Worm (Caenorhabditis elegans) whole organism, L4 larva: ENCODE data around the gene C16B8.2.
A peak's percentile ranks its signal among the peaks of the same experiment; 100 is the strongest.

ENCODE experiments used
- F44E2.7 ChIP-seq: fragments of 200-800 bp; sonication (Bioruptor generic); IDR thresholded peaks from 2 replicates; pipeline ENCODE4 v2.1.2; 2022; ENCODE audit warnings: missing genetic modification characterization, missing compliant biosample characterization
- F49E8.2 ChIP-seq: sonication (generic microtip); optimal IDR thresholded peaks from 2 replicates; lab custom pipeline; 2016; ENCODE audit warnings: missing compliant biosample characterization, mild to moderate bottlenecking, missing genetic modification characterization, borderline replicate concordance
- T20F7.1 ChIP-seq: fragments of 200-800 bp; sonication (Bioruptor generic); optimal IDR thresholded peaks from 2 replicates; lab custom pipeline; 2018; ENCODE audit warnings: mild to moderate bottlenecking, missing genetic modification characterization, missing compliant biosample characterization
- ZK337.2 ChIP-seq: fragments of 200-800 bp; sonication (Bioruptor generic); IDR thresholded peaks from 2 replicates; pipeline ENCODE4 v1.3.6; 2022; ENCODE audit warnings: missing genetic modification reagents, missing genetic modification characterization, missing compliant biosample characterization
- attf-4 ChIP-seq: sonication (generic microtip); optimal IDR thresholded peaks from 3 replicates; lab custom pipeline; 2017; ENCODE audit warnings: missing biosample characterization, missing genetic modification characterization
- ceh-20 ChIP-seq: fragments of 200-800 bp; sonication (Bioruptor generic); IDR thresholded peaks from 2 replicates; pipeline ENCODE4 v1.3.6; 2022; ENCODE audit warnings: missing genetic modification reagents, missing genetic modification characterization, missing compliant biosample characterization
- ceh-28 ChIP-seq: fragments of 150-350 bp; optimal IDR thresholded peaks from 2 replicates; lab custom pipeline; 2014; ENCODE audit warnings: missing biosample characterization, missing genetic modification reagents, missing genetic modification characterization
- ceh-32 ChIP-seq: sonication (generic microtip); optimal IDR thresholded peaks from 2 replicates; lab custom pipeline; 2016; ENCODE audit warnings: mild to moderate bottlenecking, missing genetic modification characterization, missing compliant biosample characterization; ENCODE audit not compliant: poor library complexity
- ceh-82 ChIP-seq: sonication (generic microtip); optimal IDR thresholded peaks from 2 replicates; lab custom pipeline; 2017; ENCODE audit warnings: missing biosample characterization, missing genetic modification characterization
- cey-2 ChIP-seq: sonication (generic microtip); optimal IDR thresholded peaks from 3 replicates; lab custom pipeline; 2017; ENCODE audit warnings: missing genetic modification characterization, mild to moderate bottlenecking, missing compliant biosample characterization, antibody characterized with exemption, borderline replicate concordance; ENCODE audit not compliant: insufficient read depth
- daf-19 ChIP-seq: fragments of 200-800 bp; sonication (Bioruptor generic); conservative IDR thresholded peaks from 2 replicates; pipeline ENCODE4 v1.3.6; 2022; ENCODE audit warnings: missing genetic modification characterization, missing compliant biosample characterization
- dmd-9 ChIP-seq: fragments of 200-800 bp; sonication (Bioruptor generic); IDR thresholded peaks from 2 replicates; pipeline ENCODE4 v1.3.6; 2022; ENCODE audit warnings: missing genetic modification reagents, missing genetic modification characterization, missing compliant biosample characterization
- dpl-1 ChIP-seq: fragments of 150-350 bp; optimal IDR thresholded peaks from 2 replicates; lab custom pipeline; 2014; ENCODE audit warnings: missing biosample characterization, missing genetic modification reagents, missing genetic modification characterization
- duxl-1 ChIP-seq: sonication (generic microtip); optimal IDR thresholded peaks from 2 replicates; lab custom pipeline; 2016; ENCODE audit warnings: mild to moderate bottlenecking, missing genetic modification characterization, moderate library complexity, missing compliant biosample characterization; ENCODE audit not compliant: poor library complexity
- dve-1 ChIP-seq: sonication (generic microtip); optimal IDR thresholded peaks from 2 replicates; lab custom pipeline; 2017; ENCODE audit warnings: antibody characterized with exemption, mild to moderate bottlenecking, missing genetic modification characterization, missing compliant biosample characterization; ENCODE audit not compliant: insufficient read depth
- egl-27 ChIP-seq: sonication (generic microtip); optimal IDR thresholded peaks from 3 replicates; lab custom pipeline; 2017; ENCODE audit warnings: missing biosample characterization, missing genetic modification reagents, missing genetic modification characterization
- egl-43 ChIP-seq: fragments of 200-800 bp; sonication (Bioruptor generic); IDR thresholded peaks from 2 replicates; pipeline ENCODE4 v1.3.6; 2022; ENCODE audit warnings: missing genetic modification reagents, missing genetic modification characterization, missing compliant biosample characterization
- fkh-10 ChIP-seq: fragments of 150-350 bp; optimal IDR thresholded peaks from 2 replicates; lab custom pipeline; 2014; ENCODE audit warnings: missing biosample characterization, missing genetic modification reagents, missing genetic modification characterization
- fos-1 ChIP-seq: fragments of 150-350 bp; optimal IDR thresholded peaks from 2 replicates; lab custom pipeline; 2014; ENCODE audit warnings: missing biosample characterization, missing genetic modification characterization
- hlh-11 ChIP-seq: fragments of 200-800 bp; sonication (Bioruptor generic); optimal IDR thresholded peaks from 2 replicates; lab custom pipeline; 2018; ENCODE audit warnings: mild to moderate bottlenecking, missing genetic modification characterization, missing compliant biosample characterization
- hlh-30 ChIP-seq: sonication (generic microtip); optimal IDR thresholded peaks from 2 replicates; lab custom pipeline; 2017; ENCODE audit warnings: antibody characterized with exemption, mild to moderate bottlenecking, missing genetic modification characterization, missing compliant biosample characterization; ENCODE audit not compliant: insufficient read depth
- hmg-1.1 ChIP-seq: fragments of 200-800 bp; sonication (Bioruptor generic); IDR thresholded peaks from 2 replicates; pipeline ENCODE4 v1.3.6; 2022; ENCODE audit warnings: missing genetic modification reagents, missing genetic modification characterization, missing compliant biosample characterization
- lin-15B ChIP-seq: fragments of 150-350 bp; sonication (generic microtip); optimal IDR thresholded peaks from 3 replicates; lab custom pipeline; 2014; ENCODE audit warnings: missing biosample characterization, missing genetic modification characterization
- lin-29 ChIP-seq: fragments of 200-800 bp; sonication (Bioruptor generic); IDR thresholded peaks from 2 replicates; pipeline ENCODE4 v1.3.6; 2022; ENCODE audit warnings: missing genetic modification reagents, missing genetic modification characterization, missing compliant biosample characterization
- lin-38 ChIP-seq: fragments of 200-800 bp; sonication (Bioruptor generic); IDR thresholded peaks from 2 replicates; pipeline ENCODE4 v1.3.6; 2022; ENCODE audit warnings: missing genetic modification reagents, missing genetic modification characterization, missing compliant biosample characterization
- lir-3 ChIP-seq: sonication (generic microtip); optimal IDR thresholded peaks from 2 replicates; lab custom pipeline; 2016; ENCODE audit warnings: mild to moderate bottlenecking, missing genetic modification characterization, missing compliant biosample characterization
- madf-9 ChIP-seq: fragments of 200-800 bp; sonication (Bioruptor generic); conservative IDR thresholded peaks from 2 replicates; pipeline ENCODE4 v1.3.6; 2022; ENCODE audit warnings: missing genetic modification reagents, missing genetic modification characterization, missing compliant biosample characterization
- mdl-1 ChIP-seq, 2 experiments: fragments of 150-350 bp in 1 of 2; sonication (generic microtip) in 1 of 2; optimal IDR thresholded peaks; 2 replicates each; lab custom pipeline; 2014 to 2017; ENCODE audit warnings: missing biosample characterization in 2 of 2, missing genetic modification characterization in 2 of 2
- mdt-29 ChIP-seq: fragments of 200-800 bp; sonication (Bioruptor generic); IDR thresholded peaks from 2 replicates; pipeline ENCODE4 v1.3.6; 2022; ENCODE audit warnings: missing genetic modification reagents, missing genetic modification characterization, missing compliant biosample characterization
- mxl-2 ChIP-seq: fragments of 200-800 bp; sonication (Bioruptor generic); conservative IDR thresholded peaks from 2 replicates; pipeline ENCODE4 v1.3.6; 2022; ENCODE audit warnings: missing genetic modification reagents, missing genetic modification characterization, missing compliant biosample characterization
- nhr-10 ChIP-seq: fragments of 150-350 bp; optimal IDR thresholded peaks from 2 replicates; lab custom pipeline; 2014; ENCODE audit warnings: missing biosample characterization, missing genetic modification characterization
- nhr-102 ChIP-seq: sonication (generic microtip); optimal IDR thresholded peaks from 2 replicates; lab custom pipeline; 2016; ENCODE audit warnings: mild to moderate bottlenecking, missing genetic modification characterization, moderate library complexity, missing compliant biosample characterization
- nhr-111 ChIP-seq: fragments of 200-800 bp; sonication (Bioruptor generic); optimal IDR thresholded peaks from 2 replicates; lab custom pipeline; 2018; ENCODE audit warnings: mild to moderate bottlenecking, missing genetic modification characterization, missing compliant biosample characterization
- nhr-41 ChIP-seq: fragments of 200-800 bp; sonication (Bioruptor generic); IDR thresholded peaks from 2 replicates; pipeline ENCODE4 v1.3.6; 2022; ENCODE audit warnings: missing genetic modification reagents, missing genetic modification characterization, missing compliant biosample characterization
- nhr-42 ChIP-seq: fragments of 200-800 bp; sonication (Bioruptor generic); IDR thresholded peaks from 2 replicates; pipeline ENCODE4 v1.3.6; 2022; ENCODE audit warnings: missing genetic modification characterization, missing compliant biosample characterization
- nhr-76 ChIP-seq: fragments of 150-350 bp; optimal IDR thresholded peaks from 2 replicates; lab custom pipeline; 2014; ENCODE audit warnings: missing biosample characterization, missing genetic modification characterization
- nhr-77 ChIP-seq: fragments of 150-350 bp; optimal IDR thresholded peaks from 2 replicates; lab custom pipeline; 2014; ENCODE audit warnings: missing biosample characterization, missing genetic modification characterization
- pha-4 ChIP-seq, 2 experiments: fragments of 150-350 bp in 1 of 2; fragments of 200-800 bp in 1 of 2; sonication (Bioruptor generic) in 1 of 2; IDR thresholded peaks in 1 of 2; optimal IDR thresholded peaks in 1 of 2; 2 replicates each; pipeline versions ENCODE4 v1.3.6 to Lab custom; 2014 to 2022; ENCODE audit warnings: missing genetic modification characterization in 2 of 2, missing genetic modification reagents in 2 of 2, missing biosample characterization in 1 of 2, missing compliant biosample characterization in 1 of 2
- pqm-1 ChIP-seq: sonication (generic microtip); optimal IDR thresholded peaks from 2 replicates; lab custom pipeline; 2017; ENCODE audit warnings: missing biosample characterization, missing genetic modification characterization
- rbr-2 ChIP-seq: sonication (generic microtip); optimal IDR thresholded peaks from 2 replicates; lab custom pipeline; 2016; ENCODE audit warnings: missing genotype, missing genetic modification characterization, missing compliant biosample characterization
- set-16 ChIP-seq: fragments of 200-800 bp; sonication (Bioruptor generic); IDR thresholded peaks from 2 replicates; pipeline ENCODE4 v1.3.6; 2022; ENCODE audit warnings: missing genetic modification reagents, missing genetic modification characterization, missing compliant biosample characterization
- skn-1 ChIP-seq: fragments of 150-350 bp; optimal IDR thresholded peaks from 2 replicates; lab custom pipeline; 2014; ENCODE audit warnings: missing biosample characterization, missing genetic modification characterization
- snpc-4 ChIP-seq: fragments of 150-350 bp; optimal IDR thresholded peaks from 2 replicates; lab custom pipeline; 2014; ENCODE audit warnings: missing biosample characterization, missing genetic modification characterization
- spr-3 ChIP-seq: fragments of 200-800 bp; sonication (Bioruptor generic); optimal IDR thresholded peaks from 2 replicates; lab custom pipeline; 2018; ENCODE audit warnings: mild to moderate bottlenecking, missing genetic modification characterization, missing compliant biosample characterization
- unc-39 ChIP-seq: sonication (generic microtip); optimal IDR thresholded peaks from 2 replicates; lab custom pipeline; 2017; ENCODE audit warnings: missing biosample characterization, missing genetic modification characterization
- unc-62 ChIP-seq, 3 experiments: fragments of 150-350 bp in 1 of 3; sonication (generic microtip); optimal IDR thresholded peaks in 2 of 3; peaks in 1 of 3; 1 replicate in 1 of 3; 2 replicates in 2 of 3; lab custom pipeline; 2014 to 2017; ENCODE audit warnings: missing biosample characterization in 3 of 3, missing genetic modification characterization in 3 of 3, missing genetic modification reagents in 3 of 3, missing genotype in 1 of 3
- vab-7 ChIP-seq: fragments of 200-800 bp; sonication (Bioruptor generic); IDR thresholded peaks from 2 replicates; pipeline ENCODE4 v1.3.6; 2022; ENCODE audit warnings: missing genetic modification reagents, missing genetic modification characterization, missing compliant biosample characterization
- zag-1 ChIP-seq: fragments of 150-350 bp; optimal IDR thresholded peaks from 2 replicates; lab custom pipeline; 2014; ENCODE audit warnings: missing biosample characterization, missing genetic modification characterization
- zfp-3 ChIP-seq: fragments of 200-800 bp; sonication (Bioruptor generic); conservative IDR thresholded peaks from 2 replicates; pipeline ENCODE4 v1.3.6; 2022; ENCODE audit warnings: missing genetic modification reagents, missing genetic modification characterization, missing compliant biosample characterization
- zip-11 ChIP-seq: fragments of 200-800 bp; sonication (Bioruptor generic); IDR thresholded peaks from 2 replicates; pipeline ENCODE4 v1.3.6; 2022; ENCODE audit warnings: missing genetic modification characterization, missing compliant biosample characterization
- ztf-7 ChIP-seq: fragments of 150-350 bp; optimal IDR thresholded peaks from 2 replicates; lab custom pipeline; 2014; ENCODE audit warnings: missing biosample characterization, missing genetic modification characterization

C16B8.2 gene

DNA sequence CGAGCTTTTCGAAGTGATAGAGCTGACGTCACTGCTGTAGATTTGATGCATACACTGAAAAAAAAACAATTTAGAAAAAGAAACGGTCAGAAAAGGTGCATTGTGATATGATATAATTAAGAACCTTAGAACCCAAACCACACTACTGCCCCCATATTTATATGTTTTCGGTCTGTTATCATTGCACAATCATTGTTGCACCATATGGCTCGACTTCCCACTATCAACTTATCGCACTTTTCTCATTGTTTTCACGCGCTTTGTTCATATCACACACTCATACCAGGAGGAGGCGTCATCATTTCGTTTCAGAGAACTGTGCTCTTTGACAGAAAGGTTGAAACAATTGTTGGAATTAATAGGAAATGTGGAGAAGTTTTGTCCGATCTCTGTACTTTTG, 42.7 kb upstream of the C16B8.2 start (continued):
- TF ChIP-seq nhr-41 (GFP tag; lab: Robert Waterston, UW): no peak
- no peak for TF ChIP-seq zag-1
- no peak for TF ChIP-seq fos-1 (tag; lab: Kevin White, UChicago)
- TF ChIP-seq fkh-10 (GFP tag; lab: Kevin White, UChicago): no peak
- TF ChIP-seq hlh-30: peak; percentile 84
- TF ChIP-seq hmg-1.1: no peak
- TF ChIP-seq dve-1: peak; percentile 94
- peak in 1 of 2 experiments; percentile 14 for TF ChIP-seq unc-62 (GFP tag; optimal IDR thresholded peaks at IDR 0.05 in 1 of 2; lab: Kevin White, UChicago)
- TF ChIP-seq unc-62 (tag; optimal IDR thresholded peaks at IDR 0.05; lab: Kevin White, UChicago): no peak
- TF ChIP-seq lin-15B (tag; lab: Kevin White, UChicago): no peak
- TF ChIP-seq lin-29 (GFP tag; lab: Robert Waterston, UW): no peak
- no peak for TF ChIP-seq mxl-2
- peak; percentile 49 for TF ChIP-seq T20F7.1
- no peak for TF ChIP-seq mdt-29 (GFP tag; lab: Robert Waterston, UW)
- no peak for TF ChIP-seq nhr-111
- peak; percentile 98 for TF ChIP-seq pqm-1 (tag; lab: Kevin White, UChicago)
- TF ChIP-seq dpl-1 (GFP tag; lab: Kevin White, UChicago): no peak
- peak in 1 of 2 experiments; percentile 57 for TF ChIP-seq mdl-1 (tag; optimal IDR thresholded peaks at IDR 0.05; lab: Kevin White, UChicago)
- TF ChIP-seq F49E8.2 (tag; lab: Kevin White, UChicago): no peak
- TF ChIP-seq spr-3: no peak
- TF ChIP-seq F44E2.7 (GFP tag; lab: Robert Waterston, UW): no peak
- TF ChIP-seq nhr-42: no peak
- no peak for TF ChIP-seq ceh-32
- TF ChIP-seq zip-11 (GFP tag; lab: Robert Waterston, UW): no peak
- no peak for TF ChIP-seq ceh-82 (tag; lab: Kevin White, UChicago)
- TF ChIP-seq lir-3 (tag; lab: Kevin White, UChicago): no peak
- TF ChIP-seq skn-1 (tag; lab: Kevin White, UChicago): no peak
- TF ChIP-seq lin-38: no peak
- TF ChIP-seq attf-4 (tag; lab: Kevin White, UChicago): no peak
- no peak for TF ChIP-seq daf-19 (GFP tag; lab: Robert Waterston, UW)
- TF ChIP-seq set-16 (GFP tag; lab: Robert Waterston, UW): no peak
- no peak for TF ChIP-seq egl-43 (GFP tag; lab: Robert Waterston, UW)
- no peak for TF ChIP-seq duxl-1 (tag; lab: Kevin White, UChicago)
- no peak for TF ChIP-seq rbr-2
- TF ChIP-seq pha-4 (GFP tag; IDR thresholded peaks at IDR 0.05; lab: Robert Waterston, UW): no peak
- TF ChIP-seq pha-4 (tag; optimal IDR thresholded peaks at IDR 0.05; lab: Kevin White, UChicago): no peak
- TF ChIP-seq snpc-4 (tag; lab: Kevin White, UChicago): no peak
- no peak for TF ChIP-seq ZK337.2 (GFP tag; lab: Robert Waterston, UW)
- no peak for TF ChIP-seq vab-7 (GFP tag; lab: Robert Waterston, UW)
- no peak for TF ChIP-seq cey-2 (tag; lab: Kevin White, UChicago)
- TF ChIP-seq nhr-77 (tag; lab: Kevin White, UChicago): peak; percentile 60
- TF ChIP-seq unc-39 (tag; lab: Kevin White, UChicago): no peak
- no peak for TF ChIP-seq dmd-9 (GFP tag; lab: Robert Waterston, UW)
- peak; percentile 92 for TF ChIP-seq hlh-11 (tag; lab: Kevin White, UChicago)
- peak; percentile 9 for TF ChIP-seq nhr-10
- peak; percentile 26 for TF ChIP-seq nhr-102 (tag; lab: Kevin White, UChicago)
- TF ChIP-seq egl-27 (tag; lab: Kevin White, UChicago): no peak
- TF ChIP-seq ceh-28 (tag; lab: Kevin White, UChicago): no peak
- no peak for TF ChIP-seq nhr-76 (tag; lab: Kevin White, UChicago)
- TF ChIP-seq ztf-7 (tag; lab: Kevin White, UChicago): peak; percentile 98
- no peak for TF ChIP-seq ceh-20 (GFP tag; lab: Robert Waterston, UW)
- TF ChIP-seq madf-9 (GFP tag; lab: Robert Waterston, UW): no peak
- no peak for TF ChIP-seq zfp-3
